Fruit fly (Drosophila melanogaster): ENCODE measurements around the gene pn.

DNA sequence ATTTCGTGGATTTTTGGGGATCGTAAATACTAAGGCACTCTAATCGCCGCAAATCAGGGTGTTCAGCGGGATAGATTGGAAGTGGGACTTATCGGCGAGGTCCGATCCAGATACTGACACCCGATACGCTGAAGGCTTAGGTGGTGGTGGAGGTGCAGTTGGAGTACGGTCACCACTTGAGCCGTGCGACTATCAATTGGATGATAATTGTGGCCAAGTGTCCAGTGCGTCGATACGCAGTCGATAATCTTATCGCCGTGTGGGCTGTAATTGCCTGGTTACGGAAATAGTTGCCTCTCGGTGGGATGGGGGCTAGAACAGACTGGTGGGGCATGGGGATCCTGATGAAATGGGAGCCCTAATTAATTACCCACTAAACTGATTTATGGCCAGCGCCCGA, 18.3 kb downstream of the pn start:
- TF ChIP-seq pan (optimal IDR thresholded peaks at IDR 0.05) (no peak), EcR (GFP tag; optimal IDR thresholded peaks at IDR 0.05) (no peak)
